Fruit fly (Drosophila melanogaster) whole organism, embryonic: ENCODE results near the gene CG33511.

Experiments used
- ATbp ChIP-seq: fragments of 200-800 bp; sonication (Bioruptor generic); optimal IDR thresholded peaks from 2 replicates; lab custom pipeline; 2017; ENCODE audit warnings: missing biosample characterization, mild to moderate bottlenecking, missing genetic modification characterization, missing genetic modification reagents
- Atf3 ChIP-seq: fragments of 200-800 bp; sonication (Bioruptor generic); optimal IDR thresholded peaks from 3 replicates; lab custom pipeline; 2016; ENCODE audit warnings: missing biosample characterization, missing genetic modification characterization
- B-H2 ChIP-seq: fragments of 200-800 bp; sonication (Bioruptor generic); optimal IDR thresholded peaks from 2 replicates; lab custom pipeline; 2018; ENCODE audit warnings: missing biosample characterization, mild to moderate bottlenecking, missing genetic modification characterization
- Bgb ChIP-seq: fragments of 200-800 bp; sonication (Bioruptor generic); IDR thresholded peaks from 2 replicates; pipeline ENCODE4 v1.3.6; 2022; ENCODE audit warnings: missing biosample characterization, missing genetic modification characterization; ENCODE audit not compliant: partially characterized antibody
- CG10366 ChIP-seq: fragments of 200-800 bp; sonication (Bioruptor generic); IDR thresholded peaks from 2 replicates; pipeline ENCODE4 v1.3.6; 2022; ENCODE audit warnings: missing biosample characterization, missing genetic modification characterization
- CG10431 ChIP-seq: fragments of 200-800 bp; sonication (Bioruptor generic); optimal IDR thresholded peaks from 3 replicates; lab custom pipeline; 2018; ENCODE audit warnings: missing biosample characterization, mild to moderate bottlenecking, missing genetic modification characterization
- CG10462 ChIP-seq: fragments of 200-800 bp; sonication (Bioruptor generic); optimal IDR thresholded peaks from 2 replicates; lab custom pipeline; 2016; ENCODE audit warnings: missing biosample characterization, missing genetic modification characterization
- CG1233 ChIP-seq: fragments of 200-800 bp; sonication (Bioruptor generic); optimal IDR thresholded peaks from 4 replicates; lab custom pipeline; 2018; ENCODE audit warnings: missing biosample characterization, mild to moderate bottlenecking, missing genetic modification characterization
- CG13296 ChIP-seq: fragments of 200-800 bp; sonication (Bioruptor generic); optimal IDR thresholded peaks from 3 replicates; lab custom pipeline; 2018; ENCODE audit warnings: missing biosample characterization, mild to moderate bottlenecking, missing genetic modification characterization
- CG14860 ChIP-seq: fragments of 200-800 bp; sonication (Bioruptor generic); IDR thresholded peaks from 3 replicates; pipeline ENCODE4 v1.3.6; 2022; ENCODE audit warnings: missing biosample characterization, missing genetic modification characterization; ENCODE audit not compliant: partially characterized antibody
- CG17361 ChIP-seq: fragments of 200-800 bp; sonication (Bioruptor generic); IDR thresholded peaks from 3 replicates; pipeline ENCODE4 v1.3.6; 2022; ENCODE audit warnings: missing biosample characterization, missing genetic modification characterization
- CG17385 ChIP-seq: fragments of 200-800 bp; sonication (Bioruptor generic); optimal IDR thresholded peaks from 3 replicates; lab custom pipeline; 2018; ENCODE audit warnings: missing biosample characterization, mild to moderate bottlenecking, missing genetic modification characterization
- CG17912 ChIP-seq: fragments of 200-800 bp; sonication (Bioruptor generic); optimal IDR thresholded peaks from 2 replicates; lab custom pipeline; 2018; ENCODE audit warnings: missing biosample characterization, mild to moderate bottlenecking, missing genetic modification characterization
- CG18262 ChIP-seq: fragments of 200-800 bp; optimal IDR thresholded peaks from 3 replicates; lab custom pipeline; 2019; ENCODE audit warnings: missing biosample characterization, mild to moderate bottlenecking, missing genetic modification characterization, moderate library complexity
- CG2120 ChIP-seq: fragments of 200-800 bp; sonication (Bioruptor generic); optimal IDR thresholded peaks from 3 replicates; lab custom pipeline; 2016; ENCODE audit warnings: missing biosample characterization, missing genetic modification characterization
- CG34376 ChIP-seq: fragments of 200-800 bp; sonication (Bioruptor generic); optimal IDR thresholded peaks from 2 replicates; lab custom pipeline; 2018; ENCODE audit warnings: missing biosample characterization, mild to moderate bottlenecking, missing genetic modification characterization
- CG4404 ChIP-seq: fragments of 200-800 bp; sonication (Bioruptor generic); IDR thresholded peaks from 2 replicates; pipeline ENCODE4 v1.3.6; 2022; ENCODE audit warnings: missing biosample characterization, missing genetic modification characterization
- CG4707 ChIP-seq: fragments of 200-800 bp; sonication (Bioruptor generic); optimal IDR thresholded peaks from 2 replicates; lab custom pipeline; 2018; ENCODE audit warnings: missing biosample characterization, mild to moderate bottlenecking, missing genetic modification characterization, moderate library complexity
- CG4854 ChIP-seq: fragments of 200-800 bp; sonication (Bioruptor generic); optimal IDR thresholded peaks from 2 replicates; lab custom pipeline; 2016; ENCODE audit warnings: missing biosample characterization, missing genetic modification characterization, inconsistent platforms
- CG7839 ChIP-seq: fragments of 200-800 bp; sonication (Bioruptor generic); optimal IDR thresholded peaks from 3 replicates; lab custom pipeline; 2018; ENCODE audit warnings: missing biosample characterization, mild to moderate bottlenecking, missing genetic modification characterization, moderate library complexity
- CG9609 ChIP-seq: fragments of 200-800 bp; sonication (Bioruptor generic); optimal IDR thresholded peaks from 3 replicates; lab custom pipeline; 2016; ENCODE audit warnings: missing biosample characterization, missing genetic modification characterization
- CG9932 ChIP-seq: fragments of 200-800 bp; sonication (Bioruptor generic); IDR thresholded peaks from 2 replicates; pipeline ENCODE4 v1.3.6; 2022; ENCODE audit warnings: missing biosample characterization, missing genetic modification characterization
- Dfd ChIP-seq, 2 experiments: fragments of >200 bp; optimal IDR thresholded peaks; 2 replicates each; lab custom pipeline; 2017; ENCODE audit warnings: missing biosample characterization in 2 of 2, missing genetic modification characterization in 2 of 2
- Ets65A ChIP-seq: fragments of 200-800 bp; sonication (Bioruptor generic); peaks from one replicate; lab custom pipeline; 2016; ENCODE audit warnings: missing biosample characterization, missing genetic modification characterization
- Gsc ChIP-seq: fragments of 200-800 bp; sonication (Bioruptor generic); IDR thresholded peaks from 2 replicates; pipeline ENCODE4 v1.3.6; 2022; ENCODE audit warnings: missing biosample characterization, missing genetic modification characterization
- Hmx ChIP-seq: fragments of 200-800 bp; sonication (Bioruptor generic); optimal IDR thresholded peaks from 2 replicates; lab custom pipeline; 2016; ENCODE audit warnings: missing biosample characterization, missing genetic modification characterization
- Kr ChIP-seq: fragments of 200-800 bp; sonication (Bioruptor generic); optimal IDR thresholded peaks from 2 replicates; lab custom pipeline; 2017; ENCODE audit warnings: missing biosample characterization, mild to moderate bottlenecking, missing genetic modification characterization
- MTF-1 ChIP-seq: fragments of 200-800 bp; sonication (Bioruptor generic); optimal IDR thresholded peaks from 2 replicates; lab custom pipeline; 2018; ENCODE audit warnings: missing biosample characterization, mild to moderate bottlenecking, missing genetic modification characterization, borderline replicate concordance
- ato ChIP-seq: fragments of 200-800 bp; sonication (Bioruptor generic); IDR thresholded peaks from 2 replicates; pipeline ENCODE4 v1.3.6; 2022; ENCODE audit warnings: missing biosample characterization, missing genetic modification characterization; ENCODE audit not compliant: partially characterized antibody
- cad ChIP-seq: fragments of >200 bp; optimal IDR thresholded peaks from 2 replicates; lab custom pipeline; 2017; ENCODE audit warnings: missing biosample characterization, missing genetic modification characterization
- caup ChIP-seq: fragments of 200-800 bp; sonication (Bioruptor generic); optimal IDR thresholded peaks from 3 replicates; lab custom pipeline; 2017; ENCODE audit warnings: missing biosample characterization, mild to moderate bottlenecking, missing genetic modification characterization, moderate library complexity; ENCODE audit not compliant: severe bottlenecking
- corto ChIP-seq: fragments of 200-800 bp; sonication (Bioruptor generic); optimal IDR thresholded peaks from 2 replicates; lab custom pipeline; 2016; ENCODE audit warnings: missing biosample characterization, mild to moderate bottlenecking, missing genetic modification characterization, moderate library complexity
- cwo ChIP-seq: fragments of 200-800 bp; sonication (Bioruptor generic); optimal IDR thresholded peaks from 3 replicates; lab custom pipeline; 2017; ENCODE audit warnings: missing biosample characterization, missing genetic modification characterization, mild to moderate bottlenecking, moderate library complexity, missing genetic modification reagents
- dysf ChIP-seq: fragments of 200-800 bp; sonication (Bioruptor generic); IDR thresholded peaks from 3 replicates; pipeline ENCODE4 v1.3.6; 2022; ENCODE audit warnings: missing biosample characterization, missing genetic modification characterization
- exex ChIP-seq: fragments of 200-800 bp; sonication (Bioruptor generic); optimal IDR thresholded peaks from 4 replicates; lab custom pipeline; 2018; ENCODE audit warnings: missing biosample characterization, mild to moderate bottlenecking, missing genetic modification characterization, moderate library complexity
- fd102C ChIP-seq: fragments of 200-800 bp; sonication (Bioruptor generic); optimal IDR thresholded peaks from 2 replicates; lab custom pipeline; 2018; ENCODE audit warnings: missing biosample characterization, mild to moderate bottlenecking, missing genetic modification characterization, moderate library complexity
- fd64A ChIP-seq: fragments of 200-800 bp; sonication (Bioruptor generic); optimal IDR thresholded peaks from 3 replicates; lab custom pipeline; 2018; ENCODE audit warnings: missing biosample characterization, mild to moderate bottlenecking, missing genetic modification characterization
- h ChIP-seq: fragments of >200 bp; optimal IDR thresholded peaks from 2 replicates; lab custom pipeline; 2017
- kni ChIP-seq: fragments of 200-800 bp; sonication (Bioruptor generic); optimal IDR thresholded peaks from 3 replicates; lab custom pipeline; 2017; ENCODE audit warnings: mild to moderate bottlenecking, missing biosample characterization, missing genetic modification reagents, missing genetic modification characterization
- pb ChIP-seq: fragments of 200-800 bp; sonication (Bioruptor generic); optimal IDR thresholded peaks from 3 replicates; lab custom pipeline; 2016; ENCODE audit warnings: missing biosample characterization, missing genetic modification characterization
- pnt ChIP-seq: fragments of 200-800 bp; sonication (Bioruptor generic); optimal IDR thresholded peaks from 3 replicates; lab custom pipeline; 2016; ENCODE audit warnings: missing biosample characterization, missing genetic modification characterization
- tll ChIP-seq, 2 experiments: fragments of 200-800 bp in 1 of 2; fragments of >200 bp in 1 of 2; sonication (Bioruptor generic) in 1 of 2; optimal IDR thresholded peaks; 2 replicates each; lab custom pipeline; 2017 to 2019; ENCODE audit warnings: missing biosample characterization in 2 of 2, missing genetic modification characterization in 2 of 2, mild to moderate bottlenecking in 1 of 2, moderate library complexity in 1 of 2
- toy ChIP-seq: fragments of 200-800 bp; sonication (Bioruptor generic); IDR thresholded peaks from 2 replicates; pipeline ENCODE4 v1.3.6; 2022; ENCODE audit warnings: missing biosample characterization, missing genetic modification characterization
- trem ChIP-seq: fragments of 200-800 bp; optimal IDR thresholded peaks from 3 replicates; lab custom pipeline; 2019; ENCODE audit warnings: missing biosample characterization, mild to moderate bottlenecking, missing genetic modification characterization, moderate library complexity
- usp ChIP-seq: fragments of >200 bp; optimal IDR thresholded peaks from 2 replicates; lab custom pipeline; 2017; ENCODE audit warnings: missing biosample characterization, missing genetic modification characterization
- vvl ChIP-seq: fragments of 200-800 bp; sonication (Bioruptor generic); IDR thresholded peaks from 2 replicates; pipeline ENCODE4 v1.3.6; 2022; ENCODE audit warnings: missing biosample characterization, missing genetic modification characterization
- zen ChIP-seq: fragments of 200-800 bp; sonication (Bioruptor generic); optimal IDR thresholded peaks from 3 replicates; lab custom pipeline; 2018; ENCODE audit warnings: missing biosample characterization, mild to moderate bottlenecking, missing genetic modification characterization, moderate library complexity

The CG33511 gene

dm6 chr2L:21051873-21052736, 30.2 kb downstream of the CG33511 start, which contains the start of gene CG42238 (continued):
- no peak for TF ChIP-seq exex (tag; lab: Kevin White, UChicago)
- TF ChIP-seq cwo (GFP tag; lab: Kevin White, UChicago): no peak
- no peak for TF ChIP-seq CG17385
- TF ChIP-seq Atf3 (GFP tag; lab: Kevin White, UChicago): no peak
- TF ChIP-seq Gsc (GFP tag; lab: Robert Waterston, UW): no peak
- no peak for TF ChIP-seq CG17912 (GFP tag; lab: Kevin White, UChicago)
- no peak for TF ChIP-seq CG34376 (GFP tag; lab: Kevin White, UChicago)
- no peak for TF ChIP-seq CG10431 (GFP tag; lab: Kevin White, UChicago)
- TF ChIP-seq CG18262 (tag; lab: Kevin White, UChicago): no peak
- no peak for TF ChIP-seq CG10366 (GFP tag; lab: Robert Waterston, UW)
- TF ChIP-seq Ets65A (GFP tag; lab: Kevin White, UChicago): no peak
- no peak for TF ChIP-seq MTF-1 (GFP tag; lab: Kevin White, UChicago)
- no peak for TF ChIP-seq pb (GFP tag; lab: Kevin White, UChicago)
- TF ChIP-seq h (lab: Kevin White, UChicago): no peak
- TF ChIP-seq corto (GFP tag; lab: Kevin White, UChicago): no peak
- TF ChIP-seq CG9609 (GFP tag; lab: Kevin White, UChicago): no peak
- TF ChIP-seq Dfd (GFP tag; optimal IDR thresholded peaks at IDR 0.05; lab: Kevin White, UChicago): no peak
- peak; percentile 54; the same call in 2 of the 3 replicates for TF ChIP-seq CG17361 (GFP tag; lab: Robert Waterston, UW)
- no peak for TF ChIP-seq B-H2 (GFP tag; lab: Kevin White, UChicago)
- no peak for TF ChIP-seq CG2120 (GFP tag; lab: Kevin White, UChicago)
- no peak for TF ChIP-seq toy
- no peak for TF ChIP-seq CG13296 (GFP tag; lab: Kevin White, UChicago)

dm6 chr2L:21040719-21041118, 41.6 kb downstream of the CG33511 start:
- no peak for TF ChIP-seq fd64A (GFP tag; lab: Kevin White, UChicago)
- no peak for TF ChIP-seq trem (tag; lab: Kevin White, UChicago)
- no peak for TF ChIP-seq CG4404 (GFP tag; lab: Robert Waterston, UW)
- TF ChIP-seq cad: peak; percentile 84
- TF ChIP-seq vvl (GFP tag; lab: Robert Waterston, UW): 0 out of 2 replicates have a peak, but pooled peaks have one; percentile 17
- peak in 1 of 2 experiments; percentile 96 for TF ChIP-seq tll (GFP tag; optimal IDR thresholded peaks at IDR 0.05; lab: Kevin White, UChicago)
- no peak for TF ChIP-seq usp
- peak; percentile 73 for TF ChIP-seq kni (GFP tag; lab: Kevin White, UChicago)
- peak; percentile 18 for TF ChIP-seq zen (tag; lab: Kevin White, UChicago)
- no peak for TF ChIP-seq CG9932 (GFP tag; lab: Robert Waterston, UW)

dm6 chr2L:21039569-21040159, 42.6 kb downstream of the CG33511 start:
- TF ChIP-seq CG4854 (GFP tag; lab: Kevin White, UChicago) (no peak), Bgb (GFP tag; lab: Robert Waterston, UW) (no peak), Kr (GFP tag; lab: Kevin White, UChicago) (peak; percentile 88), dysf (GFP tag; lab: Robert Waterston, UW) (no peak), CG14860 (GFP tag; lab: Robert Waterston, UW) (no peak), CG10462 (GFP tag; lab: Kevin White, UChicago) (no peak), ATbp (GFP tag; lab: Kevin White, UChicago) (no peak), fd102C (GFP tag; lab: Kevin White, UChicago) (no peak), caup (GFP tag; lab: Kevin White, UChicago) (no peak), CG4707 (GFP tag; lab: Kevin White, UChicago) (peak; percentile 10), CG7839 (tag; lab: Kevin White, UChicago) (no peak), CG1233 (GFP tag; lab: Kevin White, UChicago) (peak; percentile 13), Hmx (GFP tag; lab: Kevin White, UChicago) (no peak), pnt (no peak), ato (GFP tag; lab: Robert Waterston, UW) (no peak)
